Worm (Caenorhabditis elegans) whole organism, L3 larva: ENCODE data around the gene B0228.6.

Experiments
- egl-5 ChIP-seq: fragments of 150-350 bp; optimal IDR thresholded peaks from 2 replicates; lab custom pipeline; 2017; ENCODE audit warnings: missing biosample characterization, missing genetic modification reagents, missing genetic modification characterization, inconsistent platforms
- mml-1 ChIP-seq: fragments of 150-350 bp; sonication (generic microtip); optimal IDR thresholded peaks from 3 replicates; lab custom pipeline; 2014; ENCODE audit warnings: missing biosample characterization, missing genetic modification characterization
- tbx-2 ChIP-seq: sonication (generic microtip); optimal IDR thresholded peaks from 2 replicates; lab custom pipeline; 2016; ENCODE audit warnings: mild to moderate bottlenecking, missing genetic modification characterization, missing compliant biosample characterization

- TF ChIP-seq mml-1 (tag; lab: Kevin White, UChicago) = no peak
- no peak for TF ChIP-seq egl-5 (tag; lab: Kevin White, UChicago)
- TF ChIP-seq tbx-2 = no peak
Measured at ce11 chrII:7803174-7803573, 48.2 kb upstream of the B0228.6 start.
